Fruit fly (Drosophila melanogaster) whole organism, embryonic: Measurements from ENCODE around the gene CG6966.

Experiments
- CG1024 ChIP-seq: fragments of 200-800 bp; sonication (Bioruptor generic); IDR thresholded peaks from 2 replicates; pipeline ENCODE4 v1.3.6; 2022; ENCODE audit warnings: missing biosample characterization, missing genetic modification characterization
- CG10462 ChIP-seq: fragments of 200-800 bp; sonication (Bioruptor generic); optimal IDR thresholded peaks from 2 replicates; lab custom pipeline; 2016; ENCODE audit warnings: missing biosample characterization, missing genetic modification characterization
- CG11504 ChIP-seq: fragments of 200-800 bp; sonication (Bioruptor generic); optimal IDR thresholded peaks from 3 replicates; lab custom pipeline; 2019; ENCODE audit warnings: missing biosample characterization, mild to moderate bottlenecking, missing genetic modification characterization, moderate library complexity
- CG12391 ChIP-seq: fragments of 200-800 bp; sonication (Bioruptor generic); optimal IDR thresholded peaks from 3 replicates; lab custom pipeline; 2018; ENCODE audit warnings: missing biosample characterization, mild to moderate bottlenecking, missing genetic modification characterization, moderate library complexity
- CG13775 ChIP-seq: fragments of 200-800 bp; sonication (Bioruptor generic); optimal IDR thresholded peaks from 3 replicates; lab custom pipeline; 2017; ENCODE audit warnings: missing biosample characterization, mild to moderate bottlenecking, missing genetic modification characterization
- CG15269 ChIP-seq: fragments of 200-800 bp; sonication (Bioruptor generic); optimal IDR thresholded peaks from 2 replicates; lab custom pipeline; 2018; ENCODE audit warnings: missing biosample characterization, mild to moderate bottlenecking, missing genetic modification characterization, moderate library complexity
- CG16815 ChIP-seq: fragments of 200-800 bp; sonication (Bioruptor generic); optimal IDR thresholded peaks from 3 replicates; lab custom pipeline; 2017; ENCODE audit warnings: missing biosample characterization, mild to moderate bottlenecking, missing genetic modification characterization
- CG16863 ChIP-seq: fragments of 200-800 bp; sonication (Bioruptor generic); optimal IDR thresholded peaks from 3 replicates; lab custom pipeline; 2016; ENCODE audit warnings: missing biosample characterization, missing genetic modification characterization
- CG17568 ChIP-seq: fragments of 200-800 bp; sonication (Bioruptor generic); optimal IDR thresholded peaks from 2 replicates; lab custom pipeline; 2018; ENCODE audit warnings: missing biosample characterization, mild to moderate bottlenecking, missing genetic modification characterization, moderate library complexity
- CG2129 ChIP-seq: fragments of 200-800 bp; sonication (Bioruptor generic); IDR thresholded peaks from 2 replicates; pipeline ENCODE4 v1.3.6; 2022; ENCODE audit warnings: missing biosample characterization, missing genetic modification characterization; ENCODE audit not compliant: partially characterized antibody
- CG2202 ChIP-seq: fragments of 200-800 bp; sonication (Bioruptor generic); optimal IDR thresholded peaks from 2 replicates; lab custom pipeline; 2018; ENCODE audit warnings: missing biosample characterization, mild to moderate bottlenecking, missing genetic modification characterization
- CG2678 ChIP-seq: fragments of 200-800 bp; sonication (Bioruptor generic); optimal IDR thresholded peaks from 3 replicates; lab custom pipeline; 2019; ENCODE audit warnings: missing biosample characterization, mild to moderate bottlenecking, missing genetic modification characterization, moderate library complexity
- CG30403 ChIP-seq: fragments of 200-800 bp; sonication (Bioruptor generic); optimal IDR thresholded peaks from 3 replicates; lab custom pipeline; 2016; ENCODE audit warnings: missing biosample characterization, missing genetic modification characterization
- CG7271 ChIP-seq: fragments of 200-800 bp; sonication (Bioruptor generic); optimal IDR thresholded peaks from 2 replicates; lab custom pipeline; 2018; ENCODE audit warnings: missing biosample characterization, mild to moderate bottlenecking, missing genetic modification characterization, moderate library complexity
- CHES-1-like ChIP-seq: fragments of 200-800 bp; sonication (Bioruptor generic); optimal IDR thresholded peaks from 2 replicates; lab custom pipeline; 2016; ENCODE audit warnings: missing biosample characterization, missing genetic modification characterization
- CTCF ChIP-seq: fragments of 200-800 bp; sonication (Bioruptor generic); optimal IDR thresholded peaks from 2 replicates; lab custom pipeline; 2017; ENCODE audit warnings: missing biosample characterization, mild to moderate bottlenecking, missing genetic modification characterization, moderate library complexity
- D ChIP-seq, 2 experiments: fragments of 200-800 bp in 1 of 2; fragments of >200 bp in 1 of 2; sonication (Bioruptor generic) in 1 of 2; optimal IDR thresholded peaks; 2 replicates in 1 of 2; 3 replicates in 1 of 2; lab custom pipeline; 2017; ENCODE audit warnings: mild to moderate bottlenecking in 1 of 2, missing biosample characterization in 1 of 2, missing genetic modification characterization in 1 of 2, missing genetic modification reagents in 1 of 2
- Deaf1 ChIP-seq: fragments of 200-800 bp; optimal IDR thresholded peaks from 3 replicates; lab custom pipeline; 2019; ENCODE audit warnings: missing biosample characterization, mild to moderate bottlenecking, missing genetic modification characterization, moderate library complexity
- Dip2 ChIP-seq: fragments of 200-800 bp; sonication (Bioruptor generic); IDR thresholded peaks from 2 replicates; pipeline ENCODE4 v1.3.6; 2022; ENCODE audit warnings: missing biosample characterization, missing genetic modification characterization
- Doc2 ChIP-seq: fragments of 200-800 bp; sonication (Bioruptor generic); IDR thresholded peaks from 2 replicates; pipeline ENCODE4 v1.3.6; 2022; ENCODE audit warnings: missing biosample characterization, missing genetic modification characterization
- Doc3 ChIP-seq: fragments of 200-800 bp; sonication (Bioruptor generic); IDR thresholded peaks from 3 replicates; pipeline ENCODE4 v1.3.6; 2022; ENCODE audit warnings: missing biosample characterization, missing genetic modification characterization; ENCODE audit not compliant: partially characterized antibody
- Drgx ChIP-seq: fragments of 200-800 bp; sonication (Bioruptor generic); IDR thresholded peaks from 2 replicates; pipeline ENCODE4 v1.3.6; 2022; ENCODE audit warnings: missing biosample characterization, missing genetic modification characterization
- ERR ChIP-seq: fragments of 200-800 bp; sonication (Bioruptor generic); optimal IDR thresholded peaks from 2 replicates; lab custom pipeline; 2016; ENCODE audit warnings: missing biosample characterization, missing genetic modification characterization
- Fer1 ChIP-seq: fragments of 200-800 bp; sonication (Bioruptor generic); optimal IDR thresholded peaks from 2 replicates; lab custom pipeline; 2017; ENCODE audit warnings: missing biosample characterization, mild to moderate bottlenecking, missing genetic modification characterization
- H2.0 ChIP-seq: fragments of 200-800 bp; sonication (Bioruptor generic); IDR thresholded peaks from 2 replicates; pipeline ENCODE4 v1.3.6; 2022; ENCODE audit warnings: missing biosample characterization, missing genetic modification characterization
- MTF-1 ChIP-seq: fragments of 200-800 bp; sonication (Bioruptor generic); optimal IDR thresholded peaks from 2 replicates; lab custom pipeline; 2018; ENCODE audit warnings: missing biosample characterization, mild to moderate bottlenecking, missing genetic modification characterization, borderline replicate concordance
- Med ChIP-seq: fragments of 200-800 bp; sonication (Bioruptor generic); peaks from one replicate; lab custom pipeline; 2016; ENCODE audit warnings: missing biosample characterization, missing genetic modification characterization, mild to moderate bottlenecking, inconsistent platforms, moderate library complexity
- Nf-YB ChIP-seq: fragments of 200-800 bp; sonication (Bioruptor generic); optimal IDR thresholded peaks from 3 replicates; lab custom pipeline; 2019; ENCODE audit warnings: missing biosample characterization, mild to moderate bottlenecking, missing genetic modification characterization, moderate library complexity
- Nf-YC ChIP-seq: fragments of 200-800 bp; optimal IDR thresholded peaks from 3 replicates; lab custom pipeline; 2019; ENCODE audit warnings: missing biosample characterization, mild to moderate bottlenecking, missing genetic modification characterization, moderate library complexity
- Pdp1 ChIP-seq, 2 experiments: fragments of 200-800 bp; sonication (Bioruptor generic); optimal IDR thresholded peaks; 3 replicates each; lab custom pipeline; 2016; ENCODE audit warnings: missing biosample characterization in 2 of 2, missing genetic modification characterization in 2 of 2, mild to moderate bottlenecking in 1 of 2, moderate library complexity in 1 of 2
- Taf1 ChIP-seq: fragments of 200-800 bp; sonication (Bioruptor generic); IDR thresholded peaks from 2 replicates; pipeline ENCODE4 v1.3.6; 2022; ENCODE audit warnings: missing biosample characterization, missing genetic modification characterization
- Trl ChIP-seq, 3 experiments: fragments of >200 bp in 2 of 3; fragments of 200-800 bp in 1 of 3; sonication (Bioruptor generic) in 1 of 3; optimal IDR thresholded peaks; 2 replicates in 1 of 3; 3 replicates in 2 of 3; lab custom pipeline; 2016 to 2017; ENCODE audit warnings: missing biosample characterization in 1 of 3, missing genetic modification characterization in 1 of 3
- Xrp1 ChIP-seq: fragments of 200-800 bp; sonication (Bioruptor generic); IDR thresholded peaks from 2 replicates; pipeline ENCODE4 v1.3.6; 2022; ENCODE audit warnings: missing biosample characterization, missing genetic modification characterization
- ap ChIP-seq: fragments of 200-800 bp; sonication (Bioruptor generic); IDR thresholded peaks from 2 replicates; pipeline ENCODE4 v1.3.6; 2022; ENCODE audit warnings: missing biosample characterization, missing genetic modification characterization
- bbx ChIP-seq: fragments of 200-800 bp; sonication (Bioruptor generic); IDR thresholded peaks from 2 replicates; pipeline ENCODE4 v1.3.6; 2022; ENCODE audit warnings: missing biosample characterization, missing genetic modification characterization; ENCODE audit not compliant: partially characterized antibody
- bsh ChIP-seq, 2 experiments: fragments of 200-800 bp; sonication (Bioruptor generic); optimal IDR thresholded peaks; 2 replicates each; lab custom pipeline; 2017 to 2018; ENCODE audit warnings: mild to moderate bottlenecking in 2 of 2, missing biosample characterization in 2 of 2, missing genetic modification characterization in 2 of 2, moderate library complexity in 1 of 2
- cas ChIP-seq: fragments of 200-800 bp; sonication (Bioruptor generic); IDR thresholded peaks from 2 replicates; pipeline ENCODE4 v1.3.6; 2022; ENCODE audit warnings: missing biosample characterization, missing genetic modification characterization
- dmrt99B ChIP-seq: fragments of 200-800 bp; sonication (Bioruptor generic); optimal IDR thresholded peaks from 2 replicates; lab custom pipeline; 2018; ENCODE audit warnings: missing biosample characterization, mild to moderate bottlenecking, missing genetic modification characterization, moderate library complexity
- dysf ChIP-seq: fragments of 200-800 bp; sonication (Bioruptor generic); IDR thresholded peaks from 3 replicates; pipeline ENCODE4 v1.3.6; 2022; ENCODE audit warnings: missing biosample characterization, missing genetic modification characterization
- gem ChIP-seq: fragments of 200-800 bp; sonication (Bioruptor generic); optimal IDR thresholded peaks from 2 replicates; lab custom pipeline; 2019; ENCODE audit warnings: missing biosample characterization, mild to moderate bottlenecking, missing genetic modification characterization, moderate library complexity
- gt ChIP-seq: fragments of 200-800 bp; sonication (Bioruptor generic); IDR thresholded peaks from 2 replicates; pipeline ENCODE4 v1.3.6; 2022; ENCODE audit warnings: missing biosample characterization, missing genetic modification characterization
- ind ChIP-seq: fragments of 200-800 bp; sonication (Bioruptor generic); optimal IDR thresholded peaks from 3 replicates; lab custom pipeline; 2016; ENCODE audit warnings: missing biosample characterization, missing genetic modification characterization
- nau ChIP-seq: fragments of 200-800 bp; sonication (Bioruptor generic); optimal IDR thresholded peaks from 3 replicates; lab custom pipeline; 2017; ENCODE audit warnings: missing biosample characterization, mild to moderate bottlenecking, missing genetic modification characterization, missing genetic modification reagents
- otp ChIP-seq: fragments of 200-800 bp; sonication (Bioruptor generic); IDR thresholded peaks from 3 replicates; pipeline ENCODE4, ENCODE4 v1.3.6; 2022; ENCODE audit warnings: missing biosample characterization, missing genetic modification characterization
- sc ChIP-seq, 3 experiments: fragments of >200 bp in 2 of 3; fragments of 200-800 bp in 1 of 3; sonication (Bioruptor generic) in 1 of 3; optimal IDR thresholded peaks; 2 replicates in 2 of 3; 3 replicates in 1 of 3; lab custom pipeline; 2017; ENCODE audit warnings: mild to moderate bottlenecking in 1 of 3, missing biosample characterization in 1 of 3, missing genetic modification characterization in 1 of 3, missing genetic modification reagents in 1 of 3
- ssp ChIP-seq: fragments of 200-800 bp; sonication (Bioruptor generic); IDR thresholded peaks from 2 replicates; pipeline ENCODE4 v1.3.6; 2022; ENCODE audit warnings: missing biosample characterization, missing genetic modification characterization
- tap ChIP-seq: fragments of 200-800 bp; optimal IDR thresholded peaks from 3 replicates; lab custom pipeline; 2019; ENCODE audit warnings: missing biosample characterization, mild to moderate bottlenecking, missing genetic modification characterization, moderate library complexity
- tio ChIP-seq: fragments of 200-800 bp; sonication (Bioruptor generic); optimal IDR thresholded peaks from 2 replicates; lab custom pipeline; 2017; ENCODE audit warnings: missing biosample characterization, missing genetic modification characterization, inconsistent platforms
- zf30C ChIP-seq: fragments of 200-800 bp; sonication (Bioruptor generic); optimal IDR thresholded peaks from 3 replicates; lab custom pipeline; 2018; ENCODE audit warnings: missing biosample characterization, mild to moderate bottlenecking, missing genetic modification characterization

The CG6966 gene

dm6 chr3R:15114465-15115228 is 19.2 kb upstream of the CG6966 start (continued):
- TF ChIP-seq bbx (GFP tag; lab: Robert Waterston, UW), result no peak
- TF ChIP-seq ind (GFP tag; lab: Kevin White, UChicago), result peak; percentile 14
- TF ChIP-seq H2.0 (GFP tag; lab: Robert Waterston, UW), result no peak
- peak; percentile 42 for TF ChIP-seq Xrp1 (GFP tag; lab: Robert Waterston, UW)
- peak; percentile 7 for TF ChIP-seq CG16815 (GFP tag; lab: Kevin White, UChicago)
- TF ChIP-seq CG13775 (GFP tag; lab: Kevin White, UChicago), result peak; percentile 19
- TF ChIP-seq ap (GFP tag; lab: Robert Waterston, UW), result no peak
- peak; percentile 41 for TF ChIP-seq CG30403 (GFP tag; lab: Kevin White, UChicago)
- TF ChIP-seq Trl (optimal IDR thresholded peaks at IDR 0.05; lab: Kevin White, UChicago), result no peak
- TF ChIP-seq Trl (GFP tag; optimal IDR thresholded peaks at IDR 0.05; lab: Kevin White, UChicago), result no peak
- peak; percentile 32 for TF ChIP-seq CG15269
- no peak for TF ChIP-seq CTCF (GFP tag; lab: Kevin White, UChicago)
- TF ChIP-seq Deaf1, result no peak
- no peak for TF ChIP-seq tio (GFP tag; lab: Kevin White, UChicago)
- TF ChIP-seq zf30C (GFP tag; lab: Kevin White, UChicago), result no peak
- no peak for TF ChIP-seq MTF-1 (GFP tag; lab: Kevin White, UChicago)
- TF ChIP-seq CG16863 (GFP tag; lab: Kevin White, UChicago), result peak; percentile 11
- no peak for TF ChIP-seq CG1024
- TF ChIP-seq CG7271 (tag; lab: Kevin White, UChicago), result no peak
- no peak for TF ChIP-seq Doc3 (GFP tag; lab: Robert Waterston, UW)
- no peak for TF ChIP-seq D (optimal IDR thresholded peaks at IDR 0.05; lab: Kevin White, UChicago)
- peak; percentile 64 for TF ChIP-seq D (GFP tag; optimal IDR thresholded peaks at IDR 0.05; lab: Kevin White, UChicago)
- peak; percentile 39 for TF ChIP-seq CG12391 (tag; lab: Kevin White, UChicago)
- peak; percentile 11 for TF ChIP-seq Nf-YB (GFP tag; lab: Kevin White, UChicago)
- no peak for TF ChIP-seq Dip2 (GFP tag; lab: Robert Waterston, UW)
- TF ChIP-seq CG2202 (tag; lab: Kevin White, UChicago), result no peak
- TF ChIP-seq ERR (GFP tag; lab: Kevin White, UChicago), result no peak
- no peak for TF ChIP-seq otp
- no peak for TF ChIP-seq sc (optimal IDR thresholded peaks at IDR 0.05; lab: Kevin White, UChicago)
- TF ChIP-seq sc (GFP tag; optimal IDR thresholded peaks at IDR 0.05; lab: Kevin White, UChicago), result peak; percentile 11
- no peak for TF ChIP-seq gt (GFP tag; lab: Robert Waterston, UW)
- TF ChIP-seq CG10462, result no peak
- TF ChIP-seq CG17568 (GFP tag; lab: Kevin White, UChicago), result no peak
- peak; percentile 46 for TF ChIP-seq nau (GFP tag; lab: Kevin White, UChicago)
- no peak for TF ChIP-seq Fer1
- peak; percentile 5 for TF ChIP-seq tap

- no peak for TF ChIP-seq CHES-1-like (GFP tag; lab: Kevin White, UChicago)
- TF ChIP-seq dmrt99B (tag; lab: Kevin White, UChicago), result peak; percentile 1
- TF ChIP-seq Drgx (GFP tag; lab: Robert Waterston, UW), result peak; percentile 37; the same call in 1 of the 2 replicates
- no peak for TF ChIP-seq CG2129
- no peak for TF ChIP-seq dysf (GFP tag; lab: Robert Waterston, UW)
- no peak for TF ChIP-seq Pdp1 (GFP tag; optimal IDR thresholded peaks at IDR 0.05; lab: Kevin White, UChicago)
- no peak for TF ChIP-seq ssp (GFP tag; lab: Robert Waterston, UW)
- TF ChIP-seq bsh (GFP tag; optimal IDR thresholded peaks at IDR 0.05; lab: Kevin White, UChicago), result peak in 1 of 2 experiments; percentile 14
- peak; percentile 13 for TF ChIP-seq gem (tag; lab: Kevin White, UChicago)
- TF ChIP-seq Doc2 (GFP tag; lab: Robert Waterston, UW), result no peak
- peak; percentile 3 for TF ChIP-seq CG2678 (tag; lab: Kevin White, UChicago)
- no peak for TF ChIP-seq Nf-YC
- TF ChIP-seq cas (GFP tag; lab: Robert Waterston, UW), result no peak
- TF ChIP-seq Med, result peak; percentile 44
- TF ChIP-seq CG7271 (tag; lab: Kevin White, UChicago), result no peak
- no peak for TF ChIP-seq Taf1 (GFP tag; lab: Robert Waterston, UW)
- TF ChIP-seq CG11504 (tag; lab: Kevin White, UChicago), result peak; percentile 13
Observed at dm6 chr3R:15113584-15113983, 18.2 kb upstream of the CG6966 start.
